Worm (Caenorhabditis elegans) whole organism, young adult: ENCODE results near the gene B0457.6.

Source experiments
- F55B11.4 ChIP-seq: sonication (generic microtip); optimal IDR thresholded peaks from 2 replicates; lab custom pipeline; 2016; ENCODE audit warnings: missing compliant biosample characterization, missing genetic modification characterization, borderline replicate concordance; ENCODE audit not compliant: insufficient read depth
- dpl-1 ChIP-seq: fragments of 150-350 bp; optimal IDR thresholded peaks from 2 replicates; lab custom pipeline; 2014; ENCODE audit warnings: missing biosample characterization, missing genetic modification reagents, missing genetic modification characterization
- snpc-3.4 ChIP-seq: sonication (generic microtip); optimal IDR thresholded peaks from 2 replicates; lab custom pipeline; 2017; ENCODE audit warnings: missing genetic modification characterization, mild to moderate bottlenecking, missing compliant biosample characterization, antibody characterized with exemption, moderate library complexity, missing genotype, missing genetic modification reagents

ce11 chrII:8933693-8934432, 11.6 kb downstream of the B0457.6 start, which contains the start of gene T21B10.3:
- TF ChIP-seq dpl-1 (GFP tag; lab: Kevin White, UChicago), result peak; percentile 95
- TF ChIP-seq F55B11.4, result no peak
- TF ChIP-seq snpc-3.4 (tag; lab: Kevin White, UChicago), result peak; percentile 93
